Worm (Caenorhabditis elegans) whole organism, mixed stage, embryonic: ENCODE results near the gene T27D12.1.

Experiments used
- blmp-1 ChIP-seq: fragments of 150-350 bp; optimal IDR thresholded peaks from 2 replicates; lab custom pipeline; 2014; ENCODE audit warnings: missing biosample characterization, missing genetic modification characterization
- ces-1 ChIP-seq: fragments of 150-350 bp; optimal IDR thresholded peaks from 2 replicates; lab custom pipeline; 2014; ENCODE audit warnings: missing biosample characterization, missing genetic modification reagents, missing genetic modification characterization
- hlh-1 ChIP-seq: fragments of 150-350 bp; optimal IDR thresholded peaks from 2 replicates; lab custom pipeline; 2014; ENCODE audit warnings: missing biosample characterization, missing genetic modification reagents, missing genetic modification characterization
- snpc-4 ChIP-seq: fragments of 150-350 bp; optimal IDR thresholded peaks from 2 replicates; lab custom pipeline; 2014; ENCODE audit warnings: missing biosample characterization, missing genetic modification characterization

ce11 chrII:11889420-11890075, 47.1 kb downstream of the T27D12.1 start:
- TF ChIP-seq snpc-4 (tag; lab: Kevin White, UChicago) (no peak), ces-1 (GFP tag; lab: Kevin White, UChicago) (no peak), hlh-1 (tag; lab: Kevin White, UChicago) (no peak), blmp-1 (tag; lab: Kevin White, UChicago) (no peak)
